Worm (Caenorhabditis elegans) whole organism, L4 larva: ENCODE results near the gene pmpl-1.
A peak's percentile ranks its signal among the peaks of the same experiment; 100 is the strongest.

ENCODE experiments used
- F37D6.2 ChIP-seq: sonication (generic microtip); optimal IDR thresholded peaks from 2 replicates; lab custom pipeline; 2016; ENCODE audit warnings: mild to moderate bottlenecking, missing genetic modification characterization, missing compliant biosample characterization
- Y5F2A.4 ChIP-seq: fragments of 200-800 bp; sonication (Bioruptor generic); optimal IDR thresholded peaks from 2 replicates; lab custom pipeline; 2018; ENCODE audit warnings: mild to moderate bottlenecking, missing genetic modification characterization, missing compliant biosample characterization
- ZK337.2 ChIP-seq: fragments of 200-800 bp; sonication (Bioruptor generic); IDR thresholded peaks from 2 replicates; pipeline ENCODE4 v1.3.6; 2022; ENCODE audit warnings: missing genetic modification reagents, missing genetic modification characterization, missing compliant biosample characterization
- aha-1 ChIP-seq: fragments of 150-350 bp; peaks from one replicate; lab custom pipeline; 2014; ENCODE audit warnings: missing biosample characterization, missing genetic modification characterization
- ama-1 ChIP-seq: fragments of 150-350 bp; optimal IDR thresholded peaks from 2 replicates; lab custom pipeline; 2014; ENCODE audit warnings: inconsistent platforms, mixed read lengths
- daf-16 ChIP-seq, 3 experiments: sonication (generic microtip); optimal IDR thresholded peaks; 2 replicates each; lab custom pipeline; 2016 to 2017; ENCODE audit warnings: missing genetic modification characterization in 3 of 3, missing genetic modification reagents in 3 of 3, mild to moderate bottlenecking in 2 of 3, missing compliant biosample characterization in 2 of 3, missing biosample characterization in 1 of 3, moderate library complexity in 1 of 3
- dmd-6 ChIP-seq: fragments of 200-800 bp; sonication (Bioruptor generic); IDR thresholded peaks from 2 replicates; pipeline ENCODE4 v1.3.6; 2022; ENCODE audit warnings: missing genetic modification reagents, missing genetic modification characterization, missing compliant biosample characterization
- dmd-9 ChIP-seq: fragments of 200-800 bp; sonication (Bioruptor generic); IDR thresholded peaks from 2 replicates; pipeline ENCODE4 v1.3.6; 2022; ENCODE audit warnings: missing genetic modification reagents, missing genetic modification characterization, missing compliant biosample characterization
- dve-1 ChIP-seq: sonication (generic microtip); optimal IDR thresholded peaks from 2 replicates; lab custom pipeline; 2017; ENCODE audit warnings: antibody characterized with exemption, mild to moderate bottlenecking, missing genetic modification characterization, missing compliant biosample characterization; ENCODE audit not compliant: insufficient read depth
- fkh-10 ChIP-seq: fragments of 150-350 bp; optimal IDR thresholded peaks from 2 replicates; lab custom pipeline; 2014; ENCODE audit warnings: missing biosample characterization, missing genetic modification reagents, missing genetic modification characterization
- gei-8 ChIP-seq: fragments of 200-800 bp; sonication (Bioruptor generic); optimal IDR thresholded peaks from 2 replicates; lab custom pipeline; 2018; ENCODE audit warnings: mild to moderate bottlenecking, missing genetic modification characterization, missing compliant biosample characterization
- hlh-11 ChIP-seq: fragments of 200-800 bp; sonication (Bioruptor generic); optimal IDR thresholded peaks from 2 replicates; lab custom pipeline; 2018; ENCODE audit warnings: mild to moderate bottlenecking, missing genetic modification characterization, missing compliant biosample characterization
- hlh-30 ChIP-seq: sonication (generic microtip); optimal IDR thresholded peaks from 2 replicates; lab custom pipeline; 2017; ENCODE audit warnings: antibody characterized with exemption, mild to moderate bottlenecking, missing genetic modification characterization, missing compliant biosample characterization; ENCODE audit not compliant: insufficient read depth
- lim-7 ChIP-seq: fragments of 200-800 bp; sonication (Bioruptor generic); IDR thresholded peaks from 2 replicates; pipeline ENCODE4 v1.3.6; 2022; ENCODE audit warnings: missing genetic modification characterization, missing compliant biosample characterization
- lin-13 ChIP-seq: fragments of 150-350 bp; optimal IDR thresholded peaks from 2 replicates; lab custom pipeline; 2014; ENCODE audit warnings: missing biosample characterization, missing genetic modification reagents, missing genetic modification characterization
- mdl-1 ChIP-seq, 2 experiments: fragments of 150-350 bp in 1 of 2; sonication (generic microtip) in 1 of 2; optimal IDR thresholded peaks; 2 replicates each; lab custom pipeline; 2014 to 2017; ENCODE audit warnings: missing biosample characterization in 2 of 2, missing genetic modification characterization in 2 of 2
- mep-1 ChIP-seq: fragments of 150-350 bp; sonication (generic microtip); optimal IDR thresholded peaks from 3 replicates; lab custom pipeline; 2014; ENCODE audit warnings: missing biosample characterization, missing genetic modification characterization
- mxl-2 ChIP-seq: fragments of 200-800 bp; sonication (Bioruptor generic); conservative IDR thresholded peaks from 2 replicates; pipeline ENCODE4 v1.3.6; 2022; ENCODE audit warnings: missing genetic modification reagents, missing genetic modification characterization, missing compliant biosample characterization
- nhr-28 ChIP-seq: fragments of 150-350 bp; optimal IDR thresholded peaks from 2 replicates; lab custom pipeline; 2014; ENCODE audit warnings: missing biosample characterization, missing genetic modification characterization
- nhr-42 ChIP-seq: fragments of 200-800 bp; sonication (Bioruptor generic); IDR thresholded peaks from 2 replicates; pipeline ENCODE4 v1.3.6; 2022; ENCODE audit warnings: missing genetic modification characterization, missing compliant biosample characterization
- nhr-6 ChIP-seq: fragments of 150-350 bp; optimal IDR thresholded peaks from 2 replicates; lab custom pipeline; 2014; ENCODE audit warnings: missing biosample characterization, missing genetic modification characterization
- pha-4 ChIP-seq, 2 experiments: fragments of 150-350 bp in 1 of 2; fragments of 200-800 bp in 1 of 2; sonication (Bioruptor generic) in 1 of 2; IDR thresholded peaks in 1 of 2; optimal IDR thresholded peaks in 1 of 2; 2 replicates each; pipeline versions ENCODE4 v1.3.6 to Lab custom; 2014 to 2022; ENCODE audit warnings: missing genetic modification characterization in 2 of 2, missing genetic modification reagents in 2 of 2, missing biosample characterization in 1 of 2, missing compliant biosample characterization in 1 of 2
- php-3 ChIP-seq: fragments of 200-800 bp; sonication (Bioruptor generic); IDR thresholded peaks from 2 replicates; pipeline ENCODE4 v1.3.6; 2022; ENCODE audit warnings: missing genetic modification reagents, missing genetic modification characterization, missing compliant biosample characterization
- saeg-2 ChIP-seq: fragments of 200-800 bp; sonication (Bioruptor generic); IDR thresholded peaks from 2 replicates; pipeline ENCODE4 v1.3.6; 2022; ENCODE audit warnings: missing genetic modification reagents, missing genetic modification characterization, missing compliant biosample characterization
- snpc-1.2 ChIP-seq: fragments of 200-800 bp; sonication (Bioruptor generic); IDR thresholded peaks from 2 replicates; pipeline ENCODE4 v1.3.6; 2022; ENCODE audit warnings: missing genetic modification reagents, missing genetic modification characterization, missing compliant biosample characterization
- snpc-4 ChIP-seq: fragments of 150-350 bp; optimal IDR thresholded peaks from 2 replicates; lab custom pipeline; 2014; ENCODE audit warnings: missing biosample characterization, missing genetic modification characterization
- spr-3 ChIP-seq: fragments of 200-800 bp; sonication (Bioruptor generic); optimal IDR thresholded peaks from 2 replicates; lab custom pipeline; 2018; ENCODE audit warnings: mild to moderate bottlenecking, missing genetic modification characterization, missing compliant biosample characterization
- tag-97 ChIP-seq: fragments of 200-800 bp; sonication (Bioruptor generic); IDR thresholded peaks from 2 replicates; pipeline ENCODE4 v1.3.6; 2022; ENCODE audit warnings: missing genetic modification characterization, missing compliant biosample characterization
- unc-62 ChIP-seq, 3 experiments: fragments of 150-350 bp in 1 of 3; sonication (generic microtip); optimal IDR thresholded peaks in 2 of 3; peaks in 1 of 3; 1 replicate in 1 of 3; 2 replicates in 2 of 3; lab custom pipeline; 2014 to 2017; ENCODE audit warnings: missing biosample characterization in 3 of 3, missing genetic modification characterization in 3 of 3, missing genetic modification reagents in 3 of 3, missing genotype in 1 of 3
- zfp-2 ChIP-seq: sonication (generic microtip); optimal IDR thresholded peaks from 2 replicates; lab custom pipeline; 2016; ENCODE audit warnings: mild to moderate bottlenecking, missing genetic modification characterization, missing compliant biosample characterization
- ztf-7 ChIP-seq: fragments of 150-350 bp; optimal IDR thresholded peaks from 2 replicates; lab custom pipeline; 2014; ENCODE audit warnings: missing biosample characterization, missing genetic modification characterization

Gene pmpl-1

ce11 chrX:3824907-3825689, 37.3 kb downstream of the pmpl-1 start (continued):
- no peak for TF ChIP-seq lin-13 (GFP tag; lab: Kevin White, UChicago)
- no peak for TF ChIP-seq nhr-42 (GFP tag; lab: Robert Waterston, UW)
- no peak for TF ChIP-seq spr-3 (GFP tag; lab: Kevin White, UChicago)
- TF ChIP-seq F37D6.2 (tag; lab: Kevin White, UChicago): no peak
- no peak for TF ChIP-seq saeg-2 (GFP tag; lab: Robert Waterston, UW)
- TF ChIP-seq snpc-1.2 (GFP tag; lab: Robert Waterston, UW): no peak
- TF ChIP-seq Y5F2A.4 (GFP tag; lab: Kevin White, UChicago): no peak
- no peak for TF ChIP-seq hlh-30
- TF ChIP-seq ztf-7 (tag; lab: Kevin White, UChicago): no peak
- TF ChIP-seq mxl-2: no peak

ce11 chrX:3826172-3826571, 38.3 kb downstream of the pmpl-1 start:
- TF ChIP-seq hlh-11 (tag; lab: Kevin White, UChicago): peak; percentile 38
- no peak for TF ChIP-seq saeg-2 (GFP tag; lab: Robert Waterston, UW)
- peak; percentile 28 for TF ChIP-seq dve-1 (tag; lab: Kevin White, UChicago)
- TF ChIP-seq tag-97 (GFP tag; lab: Robert Waterston, UW): no peak
- peak; percentile 21 for TF ChIP-seq mep-1 (tag; lab: Kevin White, UChicago)
- peak in 1 of 2 experiments; percentile 11 for TF ChIP-seq daf-16 (GFP tag; optimal IDR thresholded peaks at IDR 0.05; lab: Kevin White, UChicago)
- TF ChIP-seq daf-16 (tag; optimal IDR thresholded peaks at IDR 0.05; lab: Kevin White, UChicago): peak; percentile 95
- TF ChIP-seq hlh-30: peak; percentile 16
- TF ChIP-seq pha-4 (GFP tag; IDR thresholded peaks at IDR 0.05; lab: Robert Waterston, UW): peak; percentile 28; the same call in 1 of the 2 replicates
- TF ChIP-seq pha-4 (tag; optimal IDR thresholded peaks at IDR 0.05; lab: Kevin White, UChicago): peak; percentile 21
- TF ChIP-seq nhr-28 (tag; lab: Kevin White, UChicago): peak; percentile 32
- TF ChIP-seq php-3: 0 out of 2 replicates have a peak, but pooled peaks have one; percentile 30
- no peak for TF ChIP-seq dmd-6
- peak in 1 of 2 experiments; percentile 8 for TF ChIP-seq mdl-1 (tag; optimal IDR thresholded peaks at IDR 0.05; lab: Kevin White, UChicago)
- TF ChIP-seq nhr-6 (tag; lab: Kevin White, UChicago): peak; percentile 44

ce11 chrX:3826863-3827262, 39.0 kb downstream of the pmpl-1 start, which contains the start of gene fkh-9:
TSS of gene fkh-9 (minus strand) at chrX:3826963.
- TF ChIP-seq ztf-7 (tag; lab: Kevin White, UChicago) (no peak), daf-16 (GFP tag; optimal IDR thresholded peaks at IDR 0.05; lab: Kevin White, UChicago) (peak in 1 of 2 experiments; percentile 29), daf-16 (tag; optimal IDR thresholded peaks at IDR 0.05; lab: Kevin White, UChicago) (no peak)

- peak; percentile 75 for TF ChIP-seq fkh-10
- TF ChIP-seq unc-62 (GFP tag; optimal IDR thresholded peaks at IDR 0.05 in 1 of 2; lab: Kevin White, UChicago): no peak
- TF ChIP-seq unc-62 (tag; optimal IDR thresholded peaks at IDR 0.05; lab: Kevin White, UChicago): no peak
- TF ChIP-seq, all 104 proteins: peak for 1
Measured at ce11 chrX:3827311-3827710, 39.5 kb downstream of the pmpl-1 start.

- TF ChIP-seq mdl-1 (tag; optimal IDR thresholded peaks at IDR 0.05; lab: Kevin White, UChicago) (no peak), dmd-9 (GFP tag; lab: Robert Waterston, UW) (no peak), ZK337.2 (GFP tag; lab: Robert Waterston, UW) (no peak), gei-8 (no peak), unc-62 (GFP tag; optimal IDR thresholded peaks at IDR 0.05 in 1 of 2; lab: Kevin White, UChicago) (peak in 1 of 2 experiments; percentile 98), unc-62 (tag; optimal IDR thresholded peaks at IDR 0.05; lab: Kevin White, UChicago) (no peak), ama-1 (lab: Kevin White, UChicago) (no peak), snpc-4 (tag; lab: Kevin White, UChicago) (no peak), aha-1 (tag; lab: Kevin White, UChicago) (peak; percentile 58), hlh-30 (no peak), lim-7 (GFP tag; lab: Robert Waterston, UW) (no peak), daf-16 (GFP tag; optimal IDR thresholded peaks at IDR 0.05; lab: Kevin White, UChicago) (peak in 1 of 2 experiments; percentile 78), daf-16 (tag; optimal IDR thresholded peaks at IDR 0.05; lab: Kevin White, UChicago) (no peak), zfp-2 (tag; lab: Kevin White, UChicago) (no peak), fkh-10 (peak; percentile 58)
Measured at ce11 chrX:3828598-3829204, 40.9 kb downstream of the pmpl-1 start.
